Fruit fly (Drosophila melanogaster): Measurements from ENCODE around the gene Nrx-1.
A peak's percentile ranks its signal among the peaks of the same experiment; 100 is the strongest.

Gene Nrx-1

DNA sequence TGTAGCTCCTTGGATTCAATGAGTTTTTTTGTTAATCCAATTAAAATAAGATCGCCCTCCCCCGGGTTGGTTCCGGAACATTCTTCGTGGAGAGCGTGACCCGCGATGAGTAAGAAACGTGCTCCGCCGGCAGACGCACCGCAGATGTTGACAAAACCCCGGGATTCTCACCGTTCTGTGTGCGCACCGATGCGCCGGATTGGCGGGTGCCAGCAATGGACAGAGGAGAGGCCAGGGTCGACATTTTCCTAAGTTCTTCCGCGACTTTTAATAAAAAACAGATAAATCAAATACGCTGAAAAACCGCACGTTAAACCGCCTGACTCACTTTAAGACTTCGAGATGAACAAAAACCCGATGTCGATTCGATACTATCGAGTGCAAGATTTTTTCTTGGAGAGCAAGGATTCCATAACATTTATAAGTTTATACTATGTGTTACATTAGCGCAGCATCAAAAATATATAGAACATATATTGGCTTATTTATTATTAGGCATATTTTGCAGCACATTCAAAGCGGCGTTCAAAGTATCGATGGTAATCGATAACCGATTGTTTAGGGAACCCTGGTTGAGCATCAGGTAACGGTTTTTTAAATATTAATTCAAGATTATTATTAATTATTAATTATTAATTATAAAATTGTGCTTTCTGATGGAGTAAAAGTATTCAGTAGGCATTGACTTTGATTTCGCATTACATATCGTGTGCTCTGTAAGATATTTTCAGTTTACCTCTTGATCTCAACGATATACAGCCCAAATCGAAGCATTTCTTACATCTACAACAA lies 23.0 kb downstream of the Nrx-1 start, which contains the start of the genes CCT1 and tHMG1 (continued):
- TF ChIP-seq CG30431 (GFP tag; optimal IDR thresholded peaks at IDR 0.05) = no peak
- no peak for TF ChIP-seq CG6689 (GFP tag; IDR thresholded peaks at IDR 0.05)
- no peak for TF ChIP-seq CG6654 (GFP tag; optimal IDR thresholded peaks at IDR 0.05)
- no peak for TF ChIP-seq CG9932 (GFP tag; IDR thresholded peaks at IDR 0.05)
- TF ChIP-seq CG12219 (GFP tag; optimal IDR thresholded peaks at IDR 0.05) = no peak
- no peak for TF ChIP-seq CG10431 (GFP tag; optimal IDR thresholded peaks at IDR 0.05)
- peak; percentile 69 for TF ChIP-seq YL-1 (GFP tag; optimal IDR thresholded peaks at IDR 0.05)
- peak; percentile 77 for TF ChIP-seq trem (tag; optimal IDR thresholded peaks at IDR 0.05)
- no peak for TF ChIP-seq CG12155 (GFP tag; optimal IDR thresholded peaks at IDR 0.05)
- no peak for TF ChIP-seq Hr39 (optimal IDR thresholded peaks at IDR 0.05)
- no peak for TF ChIP-seq NFAT (GFP tag; IDR thresholded peaks at IDR 0.05)
- TF ChIP-seq cwo (GFP tag; optimal IDR thresholded peaks at IDR 0.05) = no peak
- TF ChIP-seq maf-S (GFP tag; optimal IDR thresholded peaks at IDR 0.05) = no peak
- TF ChIP-seq Vsx1 (GFP tag; optimal IDR thresholded peaks at IDR 0.05) = no peak
- TF ChIP-seq CG7271 (tag; optimal IDR thresholded peaks at IDR 0.05) = no peak
- no peak for TF ChIP-seq sob (GFP tag; IDR thresholded peaks at IDR 0.05)
- no peak for TF ChIP-seq Hmx (GFP tag; optimal IDR thresholded peaks at IDR 0.05)
- no peak for TF ChIP-seq CG7839 (tag; optimal IDR thresholded peaks at IDR 0.05)
- TF ChIP-seq fru (optimal IDR thresholded peaks at IDR 0.05) = no peak
- no peak for TF ChIP-seq vvl (GFP tag; IDR thresholded peaks at IDR 0.05)

DNA sequence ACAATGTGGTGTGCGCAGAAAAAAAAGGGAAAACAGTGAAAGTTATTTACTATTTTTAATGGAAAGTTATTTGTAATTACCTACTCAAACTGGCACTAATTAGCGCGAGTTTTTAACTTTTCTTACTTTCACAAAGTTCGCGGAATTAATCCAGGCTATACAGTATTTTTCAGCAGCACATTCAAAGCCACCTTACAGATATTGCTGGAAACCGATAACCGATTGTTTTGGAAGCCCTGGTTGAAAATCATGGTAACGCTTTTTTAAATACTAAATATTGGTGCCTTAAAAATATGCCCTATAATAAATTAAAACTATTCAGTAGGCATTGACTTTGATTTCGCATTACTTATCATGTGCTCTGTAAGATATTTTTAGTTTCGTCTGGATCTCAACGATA lies 24.5 kb downstream of the Nrx-1 start, which contains the start of gene tHMG2:
Gene tHMG2 (plus strand): TSS at position 187 of the 400 bp plus-strand sequence.
- TF ChIP-seq dm (GFP tag; optimal IDR thresholded peaks at IDR 0.05) = no peak
- TF ChIP-seq kay (GFP tag; optimal IDR thresholded peaks at IDR 0.05) = no peak
- TF ChIP-seq row (GFP tag; IDR thresholded peaks at IDR 0.05) = peak; percentile 19; the same call in 1 of the 3 replicates
- TF ChIP-seq CG4424 (GFP tag; optimal IDR thresholded peaks at IDR 0.05) = no peak
- TF ChIP-seq Dll (GFP tag; IDR thresholded peaks at IDR 0.05; ENCODE audit: partially characterized antibody) = peak; percentile 18; the same call in 1 of the 4 replicates
- TF ChIP-seq CoRest (tag; optimal IDR thresholded peaks at IDR 0.05) = no peak
- 0 out of 3 replicates have a peak, but pooled peaks have one; percentile 22 for TF ChIP-seq CG34224 (GFP tag; IDR thresholded peaks at IDR 0.05; ENCODE audit: partially characterized antibody)
- TF ChIP-seq Dp (GFP tag; optimal IDR thresholded peaks at IDR 0.05) = peak; percentile 53
- TF ChIP-seq sens (GFP tag) = peak; percentile 41
- TF ChIP-seq CG13287 (GFP tag; IDR thresholded peaks at IDR 0.05; ENCODE audit: partially characterized antibody) = peak; percentile 40; the same call in 1 of the 2 replicates
- peak; percentile 66 for TF ChIP-seq Dref (GFP tag; IDR thresholded peaks at IDR 0.05)
- no peak for TF ChIP-seq CG4730 (GFP tag; IDR thresholded peaks at IDR 0.05)
- TF ChIP-seq Ssrp (tag; optimal IDR thresholded peaks at IDR 0.05) = no peak
- TF ChIP-seq HLHmδ (GFP tag; optimal IDR thresholded peaks at IDR 0.05) = no peak
- TF ChIP-seq bigmax (GFP tag; optimal IDR thresholded peaks at IDR 0.05) = no peak
- TF ChIP-seq her (GFP tag; optimal IDR thresholded peaks at IDR 0.05) = no peak
- peak; percentile 92 for TF ChIP-seq Myb (GFP tag; optimal IDR thresholded peaks at IDR 0.05)
- TF ChIP-seq Sry-δ (GFP tag; optimal IDR thresholded peaks at IDR 0.05) = peak; percentile 36
- peak; percentile 56 for TF ChIP-seq E2f2 (GFP tag; IDR thresholded peaks at IDR 0.05)
- TF ChIP-seq CG4617 (GFP tag; optimal IDR thresholded peaks at IDR 0.05; ENCODE audit: borderline replicate concordance) = no peak
- no peak for TF ChIP-seq danr (GFP tag; IDR thresholded peaks at IDR 0.05)
- peak; percentile 44 for TF ChIP-seq Med (GFP tag)
- TF ChIP-seq CG16813 (GFP tag; IDR thresholded peaks at IDR 0.05; ENCODE audit: partially characterized antibody) = 0 out of 3 replicates have a peak, but pooled peaks have one; percentile 47
- TF ChIP-seq unc-4 (GFP tag; IDR thresholded peaks at IDR 0.05; ENCODE audit: partially characterized antibody) = 0 out of 2 replicates have a peak, but pooled peaks have one; percentile 28
- TF ChIP-seq CG1603 (tag; optimal IDR thresholded peaks at IDR 0.05) = peak; percentile 15
- TF ChIP-seq gfzf (GFP tag; optimal IDR thresholded peaks at IDR 0.05) = peak; percentile 55
- TF ChIP-seq CG7928 (GFP tag; optimal IDR thresholded peaks at IDR 0.05) = peak; percentile 83
- no peak for TF ChIP-seq dimm (GFP tag; IDR thresholded peaks at IDR 0.05)
- peak; percentile 6 for TF ChIP-seq CG2116 (GFP tag; optimal IDR thresholded peaks at IDR 0.05)
- TF ChIP-seq dmrt11E (tag; optimal IDR thresholded peaks at IDR 0.05) = no peak

Data from whole organism, embryonic.